Worm (Caenorhabditis elegans) whole organism, L1 larva: ENCODE measurements around the gene F26F4.9.

ENCODE experiments used
- ets-5 ChIP-seq: fragments of 200-800 bp; sonication (Bioruptor generic); IDR thresholded peaks from 2 replicates; pipeline ENCODE4 v1.3.6; 2022; ENCODE audit warnings: missing genetic modification characterization, missing compliant biosample characterization
- ztf-11 ChIP-seq, 2 experiments: sonication (generic microtip); optimal IDR thresholded peaks; 2 replicates each; lab custom pipeline; 2016 to 2017; ENCODE audit warnings: missing genetic modification characterization in 2 of 2, missing biosample characterization in 1 of 2, missing compliant biosample characterization in 1 of 2

- TF ChIP-seq ets-5, result no peak
- no peak for TF ChIP-seq ztf-11 (tag; optimal IDR thresholded peaks at IDR 0.05; lab: Kevin White, UChicago)
Observed at ce11 chrIII:4961281-4961680, 49.0 kb upstream of the F26F4.9 start.
